Fruit fly (Drosophila melanogaster) whole organism, embryonic: ENCODE measurements around the gene Sec24CD.

Source experiments
- Abd-B ChIP-seq: fragments of 200-800 bp; sonication (Bioruptor generic); optimal IDR thresholded peaks from 2 replicates; lab custom pipeline; 2018; ENCODE audit warnings: missing biosample characterization, mild to moderate bottlenecking, missing genetic modification characterization, moderate library complexity
- CG10366 ChIP-seq: fragments of 200-800 bp; sonication (Bioruptor generic); IDR thresholded peaks from 2 replicates; pipeline ENCODE4 v1.3.6; 2022; ENCODE audit warnings: missing biosample characterization, missing genetic modification characterization
- CG10462 ChIP-seq: fragments of 200-800 bp; sonication (Bioruptor generic); optimal IDR thresholded peaks from 2 replicates; lab custom pipeline; 2016; ENCODE audit warnings: missing biosample characterization, missing genetic modification characterization
- CG10979 ChIP-seq: fragments of 200-800 bp; sonication (Bioruptor generic); optimal IDR thresholded peaks from 2 replicates; lab custom pipeline; 2018; ENCODE audit warnings: missing biosample characterization, mild to moderate bottlenecking, missing genetic modification characterization, moderate library complexity
- CG11093 ChIP-seq: fragments of 200-800 bp; sonication (Bioruptor generic); IDR thresholded peaks from 3 replicates; pipeline ENCODE4 v1.3.6; 2022; ENCODE audit warnings: missing biosample characterization, missing genetic modification characterization
- CG12659 ChIP-seq: fragments of 200-800 bp; sonication (Bioruptor generic); optimal IDR thresholded peaks from 3 replicates; lab custom pipeline; 2017; ENCODE audit warnings: mild to moderate bottlenecking, missing biosample characterization, missing genetic modification reagents, missing genetic modification characterization
- CG14667 ChIP-seq: fragments of 200-800 bp; sonication (Bioruptor generic); IDR thresholded peaks from 2 replicates; pipeline ENCODE4 v1.3.6; 2022; ENCODE audit warnings: missing biosample characterization, missing genetic modification characterization
- CG14965 ChIP-seq: fragments of 200-800 bp; sonication (Bioruptor generic); optimal IDR thresholded peaks from 2 replicates; lab custom pipeline; 2016; ENCODE audit warnings: missing biosample characterization, missing genetic modification characterization, borderline replicate concordance
- CG15479 ChIP-seq: fragments of 200-800 bp; sonication (Bioruptor generic); optimal IDR thresholded peaks from 3 replicates; lab custom pipeline; 2019; ENCODE audit warnings: missing biosample characterization, mild to moderate bottlenecking, missing genetic modification characterization, moderate library complexity
- CG18476 ChIP-seq: fragments of 200-800 bp; sonication (Bioruptor generic); optimal IDR thresholded peaks from 2 replicates; lab custom pipeline; 2016; ENCODE audit warnings: missing biosample characterization, mild to moderate bottlenecking, missing genetic modification characterization
- CG2875 ChIP-seq: fragments of 200-800 bp; sonication (Bioruptor generic); optimal IDR thresholded peaks from 2 replicates; lab custom pipeline; 2017; ENCODE audit warnings: missing biosample characterization, mild to moderate bottlenecking, missing genetic modification characterization, missing genetic modification reagents
- CG32772 ChIP-seq: fragments of 200-800 bp; sonication (Bioruptor generic); IDR thresholded peaks from 2 replicates; pipeline ENCODE4 v1.3.6; 2022; ENCODE audit warnings: missing biosample characterization, missing genetic modification characterization
- CG3838 ChIP-seq: fragments of 200-800 bp; sonication (Bioruptor generic); optimal IDR thresholded peaks from 3 replicates; lab custom pipeline; 2016; ENCODE audit warnings: missing biosample characterization, missing genetic modification characterization
- CG3847 ChIP-seq: fragments of 200-800 bp; sonication (Bioruptor generic); IDR thresholded peaks from 2 replicates; pipeline ENCODE4 v1.3.6; 2022; ENCODE audit warnings: missing biosample characterization, missing genetic modification characterization
- CG3995 ChIP-seq: fragments of 200-800 bp; sonication (Bioruptor generic); optimal IDR thresholded peaks from 3 replicates; lab custom pipeline; 2016; ENCODE audit warnings: missing biosample characterization, missing genetic modification characterization
- CG4360 ChIP-seq: fragments of 200-800 bp; sonication (Bioruptor generic); IDR thresholded peaks from 2 replicates; pipeline ENCODE4 v1.3.6; 2022; ENCODE audit warnings: missing biosample characterization, missing genetic modification characterization
- CG5180 ChIP-seq: fragments of 200-800 bp; sonication (Bioruptor generic); optimal IDR thresholded peaks from 3 replicates; lab custom pipeline; 2017; ENCODE audit warnings: missing biosample characterization, missing genetic modification characterization, mild to moderate bottlenecking, moderate library complexity, missing genetic modification reagents
- CG6254 ChIP-seq: fragments of 200-800 bp; sonication (Bioruptor generic); optimal IDR thresholded peaks from 3 replicates; lab custom pipeline; 2017; ENCODE audit warnings: mild to moderate bottlenecking, missing biosample characterization, missing genetic modification reagents, missing genetic modification characterization
- CG7357 ChIP-seq: fragments of 200-800 bp; sonication (Bioruptor generic); IDR thresholded peaks from 3 replicates; pipeline ENCODE4 v1.3.6; 2022; ENCODE audit warnings: missing biosample characterization, missing genetic modification characterization
- CG9609 ChIP-seq: fragments of 200-800 bp; sonication (Bioruptor generic); optimal IDR thresholded peaks from 3 replicates; lab custom pipeline; 2016; ENCODE audit warnings: missing biosample characterization, missing genetic modification characterization
- CTCF ChIP-seq: fragments of 200-800 bp; sonication (Bioruptor generic); optimal IDR thresholded peaks from 2 replicates; lab custom pipeline; 2017; ENCODE audit warnings: missing biosample characterization, mild to moderate bottlenecking, missing genetic modification characterization, moderate library complexity
- CrebB ChIP-seq: fragments of 200-800 bp; sonication (Bioruptor generic); optimal IDR thresholded peaks from 3 replicates; lab custom pipeline; 2018; ENCODE audit warnings: missing biosample characterization, mild to moderate bottlenecking, missing genetic modification characterization
- Hey ChIP-seq: fragments of 200-800 bp; sonication (Bioruptor generic); optimal IDR thresholded peaks from 3 replicates; lab custom pipeline; 2018; ENCODE audit warnings: missing biosample characterization, mild to moderate bottlenecking, missing genetic modification characterization
- Lpt ChIP-seq: fragments of >200 bp; optimal IDR thresholded peaks from 2 replicates; lab custom pipeline; 2018; ENCODE audit warnings: missing biosample characterization, missing genetic modification characterization
- Rfx ChIP-seq: fragments of 200-800 bp; sonication (Bioruptor generic); IDR thresholded peaks from 2 replicates; pipeline ENCODE4 v1.3.6; 2022; ENCODE audit warnings: missing biosample characterization, missing genetic modification characterization
- Sox100B ChIP-seq: fragments of 200-800 bp; sonication (Bioruptor generic); optimal IDR thresholded peaks from 3 replicates; lab custom pipeline; 2018; ENCODE audit warnings: missing biosample characterization, mild to moderate bottlenecking, missing genetic modification characterization
- Tbp ChIP-seq: fragments of >200 bp; optimal IDR thresholded peaks from 2 replicates; lab custom pipeline; 2018; ENCODE audit warnings: missing biosample characterization, missing genetic modification characterization
- bab2 ChIP-seq: fragments of 200-800 bp; sonication (Bioruptor generic); optimal IDR thresholded peaks from 2 replicates; lab custom pipeline; 2016; ENCODE audit warnings: missing biosample characterization, missing genetic modification characterization
- cato ChIP-seq: fragments of 200-800 bp; sonication (Bioruptor generic); optimal IDR thresholded peaks from 2 replicates; lab custom pipeline; 2016; ENCODE audit warnings: missing biosample characterization, missing genetic modification characterization, borderline replicate concordance
- corto ChIP-seq: fragments of 200-800 bp; sonication (Bioruptor generic); optimal IDR thresholded peaks from 2 replicates; lab custom pipeline; 2016; ENCODE audit warnings: missing biosample characterization, mild to moderate bottlenecking, missing genetic modification characterization, moderate library complexity
- dmrt99B ChIP-seq: fragments of 200-800 bp; sonication (Bioruptor generic); optimal IDR thresholded peaks from 2 replicates; lab custom pipeline; 2018; ENCODE audit warnings: missing biosample characterization, mild to moderate bottlenecking, missing genetic modification characterization, moderate library complexity
- en ChIP-seq: fragments of 200-800 bp; sonication (Bioruptor generic); optimal IDR thresholded peaks from 2 replicates; lab custom pipeline; 2016; ENCODE audit warnings: missing biosample characterization, missing genetic modification characterization
- gce ChIP-seq: fragments of 200-800 bp; sonication (Bioruptor generic); IDR thresholded peaks from 3 replicates; pipeline ENCODE4 v1.3.6; 2022; ENCODE audit warnings: missing biosample characterization, missing genetic modification characterization
- gem ChIP-seq: fragments of 200-800 bp; sonication (Bioruptor generic); optimal IDR thresholded peaks from 2 replicates; lab custom pipeline; 2019; ENCODE audit warnings: missing biosample characterization, mild to moderate bottlenecking, missing genetic modification characterization, moderate library complexity
- her ChIP-seq: fragments of 200-800 bp; sonication (Bioruptor generic); optimal IDR thresholded peaks from 2 replicates; lab custom pipeline; 2016; ENCODE audit warnings: missing biosample characterization, missing genetic modification characterization
- hkb ChIP-seq, 2 experiments: fragments of 200-800 bp in 1 of 2; fragments of >200 bp in 1 of 2; sonication (Bioruptor generic) in 1 of 2; IDR thresholded peaks in 1 of 2; optimal IDR thresholded peaks in 1 of 2; 2 replicates each; pipeline versions ENCODE4 v1.3.6 to Lab custom; 2017 to 2022; ENCODE audit warnings: missing biosample characterization in 1 of 2, missing genetic modification characterization in 1 of 2
- mld ChIP-seq: fragments of 200-800 bp; sonication (Bioruptor generic); IDR thresholded peaks from 3 replicates; pipeline ENCODE4 v1.3.6; 2022; ENCODE audit warnings: missing biosample characterization, missing genetic modification characterization; ENCODE audit not compliant: partially characterized antibody
- nmo ChIP-seq: fragments of 200-800 bp; sonication (Bioruptor generic); optimal IDR thresholded peaks from 2 replicates; lab custom pipeline; 2018; ENCODE audit warnings: missing biosample characterization, mild to moderate bottlenecking, missing genetic modification characterization, moderate library complexity
- otp ChIP-seq: fragments of 200-800 bp; sonication (Bioruptor generic); IDR thresholded peaks from 3 replicates; pipeline ENCODE4, ENCODE4 v1.3.6; 2022; ENCODE audit warnings: missing biosample characterization, missing genetic modification characterization
- pfk ChIP-seq: fragments of 200-800 bp; sonication (Bioruptor generic); optimal IDR thresholded peaks from 2 replicates; lab custom pipeline; 2018; ENCODE audit warnings: missing biosample characterization, mild to moderate bottlenecking, missing genetic modification characterization, moderate library complexity
- sd ChIP-seq: fragments of 200-800 bp; sonication (Bioruptor generic); optimal IDR thresholded peaks from 3 replicates; lab custom pipeline; 2018; ENCODE audit warnings: missing biosample characterization, mild to moderate bottlenecking, missing genetic modification characterization, moderate library complexity
- stc ChIP-seq: fragments of 200-800 bp; sonication (Bioruptor generic); IDR thresholded peaks from 2 replicates; pipeline ENCODE4 v1.3.6; 2022; ENCODE audit warnings: missing biosample characterization, missing genetic modification characterization
- trem ChIP-seq: fragments of 200-800 bp; optimal IDR thresholded peaks from 3 replicates; lab custom pipeline; 2019; ENCODE audit warnings: missing biosample characterization, mild to moderate bottlenecking, missing genetic modification characterization, moderate library complexity
- unpg ChIP-seq: fragments of 200-800 bp; sonication (Bioruptor generic); optimal IDR thresholded peaks from 3 replicates; lab custom pipeline; 2018; ENCODE audit warnings: missing biosample characterization, mild to moderate bottlenecking, missing genetic modification characterization, moderate library complexity
- wor ChIP-seq: fragments of 200-800 bp; sonication (Bioruptor generic); IDR thresholded peaks from 2 replicates; pipeline ENCODE4 v1.3.6; 2022; ENCODE audit warnings: missing biosample characterization, missing genetic modification characterization
- zf30C ChIP-seq: fragments of 200-800 bp; sonication (Bioruptor generic); optimal IDR thresholded peaks from 3 replicates; lab custom pipeline; 2018; ENCODE audit warnings: missing biosample characterization, mild to moderate bottlenecking, missing genetic modification characterization

Gene Sec24CD

dm6 chr2L:2240493-2240892 lies 3.8 kb upstream of the Sec24CD start, which contains the start of gene Tengl1:
TSS of gene Tengl1 (minus strand) at chr2L:2240593.
- TF ChIP-seq CG4360 (GFP tag; lab: Robert Waterston, UW): no peak
- no peak for TF ChIP-seq CG2875 (GFP tag; lab: Kevin White, UChicago)
- no peak for TF ChIP-seq CG32772 (GFP tag; lab: Robert Waterston, UW)
- no peak for TF ChIP-seq cato (GFP tag; lab: Kevin White, UChicago)
- TF ChIP-seq stc: no peak
- TF ChIP-seq CG11093 (GFP tag; lab: Robert Waterston, UW): no peak
- TF ChIP-seq Sox100B: no peak
- TF ChIP-seq CG9609 (GFP tag; lab: Kevin White, UChicago): no peak
- no peak for TF ChIP-seq mld
- TF ChIP-seq CTCF (GFP tag; lab: Kevin White, UChicago): no peak
- no peak for TF ChIP-seq Tbp (GFP tag; lab: Kevin White, UChicago)
- TF ChIP-seq CG5180: no peak
- no peak for TF ChIP-seq corto (GFP tag; lab: Kevin White, UChicago)
- TF ChIP-seq gem (tag; lab: Kevin White, UChicago): no peak
- no peak for TF ChIP-seq unpg (GFP tag; lab: Kevin White, UChicago)
- TF ChIP-seq CG14965 (GFP tag; lab: Kevin White, UChicago): no peak
- no peak for TF ChIP-seq CG6254 (GFP tag; lab: Kevin White, UChicago)
- TF ChIP-seq Lpt (GFP tag; lab: Kevin White, UChicago): no peak
- TF ChIP-seq, all 482 proteins: peak for 0

dm6 chr2L:2239284-2239683 lies 2.6 kb upstream of the Sec24CD start, which contains the start of gene Tengl2:
TSS of gene Tengl2 (minus strand) at chr2L:2239384.
- no peak for TF ChIP-seq en (GFP tag; lab: Kevin White, UChicago)

- no peak for TF ChIP-seq CG10462
- no peak for TF ChIP-seq CG12659
- TF ChIP-seq otp (GFP tag; lab: Robert Waterston, UW): no peak
- TF ChIP-seq zf30C: no peak
These were observed 1.5 kb upstream of the Sec24CD start, which contains the start of gene Tengl3 for dm6 chr2L:2238151-2238550. TSS of gene Tengl3 (minus strand) at chr2L:2238251.

dm6 chr2L:2228179-2228849 lies 8.3 kb downstream of the Sec24CD start:
- no peak for TF ChIP-seq trem (tag; lab: Kevin White, UChicago)
- no peak for TF ChIP-seq CG10979 (tag; lab: Kevin White, UChicago)
- TF ChIP-seq Hey: no peak
- TF ChIP-seq gce: no peak
- TF ChIP-seq CG15479 (GFP tag; lab: Kevin White, UChicago): peak; percentile 30
- TF ChIP-seq sd (tag; lab: Kevin White, UChicago): peak; percentile 34
- TF ChIP-seq her (GFP tag; lab: Kevin White, UChicago): no peak
- TF ChIP-seq CG3995 (GFP tag; lab: Kevin White, UChicago): no peak
- TF ChIP-seq CG18476 (GFP tag; lab: Kevin White, UChicago): no peak
- TF ChIP-seq hkb (optimal IDR thresholded peaks at IDR 0.05; lab: Kevin White, UChicago): no peak
- TF ChIP-seq hkb (GFP tag; IDR thresholded peaks at IDR 0.05; lab: Robert Waterston, UW): no peak
- TF ChIP-seq CG7357 (GFP tag; lab: Robert Waterston, UW): no peak
- TF ChIP-seq nmo (GFP tag; lab: Kevin White, UChicago): no peak
- TF ChIP-seq Abd-B: no peak
- no peak for TF ChIP-seq CG14667 (GFP tag; lab: Robert Waterston, UW)
- no peak for TF ChIP-seq pfk (GFP tag; lab: Kevin White, UChicago)
- no peak for TF ChIP-seq en (GFP tag; lab: Kevin White, UChicago)
- no peak for TF ChIP-seq CrebB (tag; lab: Kevin White, UChicago)
- TF ChIP-seq CG3847 (GFP tag; lab: Robert Waterston, UW): no peak
- TF ChIP-seq CG10366 (GFP tag; lab: Robert Waterston, UW): no peak
- TF ChIP-seq bab2: no peak
- no peak for TF ChIP-seq dmrt99B (tag; lab: Kevin White, UChicago)
- no peak for TF ChIP-seq CG3838 (GFP tag; lab: Kevin White, UChicago)
- TF ChIP-seq Rfx (GFP tag; lab: Robert Waterston, UW): no peak
- TF ChIP-seq wor (GFP tag; lab: Robert Waterston, UW): no peak
